Worm (Caenorhabditis elegans): ENCODE measurements around the gene srw-101.

srw-101 gene

DNA sequence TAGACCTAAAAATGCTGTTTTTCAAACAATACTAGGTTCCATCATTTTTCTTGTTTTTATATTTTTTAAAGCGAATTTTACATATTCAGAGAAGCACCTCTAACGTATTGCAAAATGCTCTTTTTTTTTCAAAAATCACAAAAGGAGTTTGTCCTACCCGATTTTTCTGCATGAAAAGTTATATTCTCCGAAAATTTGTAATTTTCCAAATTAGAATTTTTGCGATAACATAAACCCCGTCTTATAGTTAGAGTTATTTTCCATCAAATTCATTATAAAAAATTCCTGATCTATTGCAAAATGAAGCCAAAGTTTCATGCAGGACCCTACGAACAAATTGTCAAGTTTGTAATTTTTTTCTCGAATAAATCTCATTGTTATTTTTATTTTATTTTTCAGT, 13.6 kb upstream of the srw-101 start, which contains the start of gene srw-99:
srw-99 (plus strand) TSS at position 301 of the 400 bp plus-strand sequence.
- TF ChIP-seq cog-1 (tag; optimal IDR thresholded peaks at IDR 0.05) (no peak), ref-1 (GFP tag; conservative IDR thresholded peaks at IDR 0.05) (no peak), ztf-29 (GFP tag; IDR thresholded peaks at IDR 0.05) (no peak), ztf-23 (GFP tag; IDR thresholded peaks at IDR 0.05) (no peak), T22C8.4 (GFP tag; IDR thresholded peaks at IDR 0.05) (no peak), tab-1 (GFP tag; IDR thresholded peaks at IDR 0.05) (no peak)

DNA sequence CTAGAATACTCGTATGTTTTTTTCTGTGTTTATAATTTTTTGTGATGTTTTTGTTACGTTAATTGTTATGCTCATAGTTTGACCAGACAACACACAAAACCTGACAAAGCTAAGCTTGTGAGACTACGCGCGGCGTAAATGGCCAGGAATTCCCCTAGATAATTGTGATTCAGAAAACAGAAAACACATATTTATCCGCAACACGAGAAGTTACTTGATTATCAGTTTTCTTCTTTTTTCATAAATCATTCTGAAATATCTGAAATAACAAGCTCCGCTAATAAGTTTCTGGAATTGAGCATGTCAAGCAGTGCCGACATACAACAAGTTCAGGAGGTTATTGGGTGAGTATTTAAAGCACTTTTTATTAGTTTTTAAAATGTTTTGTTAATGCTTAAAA, 11.2 kb upstream of the srw-101 start, which contains the start of gene srw-100:
srw-100 (plus strand) TSS at position 301 of the 400 bp plus-strand sequence.
- TF ChIP-seq med-1 (GFP tag; optimal IDR thresholded peaks at IDR 0.05; ENCODE audit: insufficient read depth) (no peak), ref-1 (GFP tag; conservative IDR thresholded peaks at IDR 0.05) (no peak), cog-1 (tag; optimal IDR thresholded peaks at IDR 0.05) (no peak), ztf-29 (GFP tag; IDR thresholded peaks at IDR 0.05) (no peak), ztf-23 (GFP tag; IDR thresholded peaks at IDR 0.05) (no peak), klf-2 (GFP tag; conservative IDR thresholded peaks at IDR 0.05) (no peak), tab-1 (GFP tag; IDR thresholded peaks at IDR 0.05) (no peak), T22C8.4 (GFP tag; IDR thresholded peaks at IDR 0.05) (no peak), flt-1 (GFP tag; IDR thresholded peaks at IDR 0.05) (no peak)

DNA sequence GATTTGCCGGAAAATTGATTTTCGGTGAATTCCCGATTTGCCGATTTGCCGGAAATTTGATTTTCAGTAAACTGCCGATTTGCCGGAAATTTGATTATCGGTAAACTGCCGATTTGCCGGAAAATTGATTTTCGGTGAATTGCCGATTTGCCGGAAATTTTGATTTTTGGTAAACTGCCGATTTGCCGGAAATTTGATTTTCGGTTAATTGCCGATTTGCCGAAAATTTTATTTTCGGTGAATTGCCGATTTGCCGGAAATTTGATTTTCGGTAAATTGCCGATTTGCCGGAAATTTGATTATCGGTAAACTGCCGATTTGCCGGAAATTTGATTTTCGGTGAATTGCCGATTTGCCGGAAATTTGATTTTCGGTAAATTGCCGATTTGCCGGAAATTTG, 9.6 kb upstream of the srw-101 start:
- peak; percentile 37; the same call in 1 of the 2 replicates for TF ChIP-seq ztf-23 (GFP tag; IDR thresholded peaks at IDR 0.05)

DNA sequence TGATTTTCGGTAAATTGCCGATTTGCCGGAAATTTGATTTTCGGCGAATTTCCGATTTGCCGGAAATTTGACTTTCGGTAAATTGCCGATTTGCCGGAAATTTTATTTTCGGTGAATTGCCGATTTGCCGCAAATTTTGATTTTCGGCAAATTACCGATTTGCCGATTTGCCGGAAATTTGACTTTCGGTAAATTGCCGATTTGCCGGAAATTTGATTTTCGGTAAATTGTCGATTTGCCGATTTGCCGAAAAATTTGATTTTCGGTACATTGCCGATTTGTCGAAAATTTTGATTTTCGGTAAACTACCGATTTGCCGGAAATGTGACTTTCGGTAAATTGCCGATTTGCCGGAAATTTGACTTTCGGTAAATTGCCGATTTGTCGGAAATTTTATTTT, 8.3 kb upstream of the srw-101 start:
- peak; percentile 47; the same call in 1 of the 2 replicates for TF ChIP-seq ref-1 (GFP tag; conservative IDR thresholded peaks at IDR 0.05)
- TF ChIP-seq tab-1 (GFP tag; IDR thresholded peaks at IDR 0.05), result peak; percentile 81
- TF ChIP-seq T22C8.4 (GFP tag; IDR thresholded peaks at IDR 0.05), result peak; percentile 29; the same call in 1 of the 2 replicates
- TF ChIP-seq ztf-23 (GFP tag; IDR thresholded peaks at IDR 0.05), result peak; percentile 84
- peak; percentile 57 for TF ChIP-seq flt-1 (GFP tag; IDR thresholded peaks at IDR 0.05)
- peak; percentile 86 for TF ChIP-seq klf-2 (GFP tag; conservative IDR thresholded peaks at IDR 0.05)

DNA sequence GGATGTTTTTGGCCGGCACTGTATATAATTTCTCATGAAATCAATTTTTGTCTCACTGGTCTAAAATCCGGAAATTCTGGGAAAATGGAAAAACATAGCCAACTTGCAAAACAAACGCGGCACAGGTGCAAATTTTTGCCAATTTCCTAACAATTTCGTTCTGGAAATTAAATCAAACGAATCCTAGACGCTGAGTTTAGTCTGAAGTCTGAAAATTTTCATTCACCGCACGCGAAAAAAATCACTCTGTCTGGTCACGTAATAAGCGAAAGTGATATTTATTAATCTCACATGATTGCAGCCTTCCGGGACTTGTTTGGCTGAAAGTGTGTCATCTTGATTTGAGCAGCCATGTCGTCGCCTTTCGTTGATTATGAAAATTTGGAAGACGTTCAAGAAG, 5.2 kb upstream of the srw-101 start, which contains the start of gene srw-103:
srw-103 (plus strand) TSS at position 301 of the 400 bp plus-strand sequence.
- TF ChIP-seq flt-1 (GFP tag; IDR thresholded peaks at IDR 0.05) (no peak), cog-1 (tag; optimal IDR thresholded peaks at IDR 0.05) (no peak), T22C8.4 (GFP tag; IDR thresholded peaks at IDR 0.05) (no peak), med-1 (GFP tag; optimal IDR thresholded peaks at IDR 0.05; ENCODE audit: insufficient read depth) (no peak), ztf-23 (GFP tag; IDR thresholded peaks at IDR 0.05) (no peak)

DNA sequence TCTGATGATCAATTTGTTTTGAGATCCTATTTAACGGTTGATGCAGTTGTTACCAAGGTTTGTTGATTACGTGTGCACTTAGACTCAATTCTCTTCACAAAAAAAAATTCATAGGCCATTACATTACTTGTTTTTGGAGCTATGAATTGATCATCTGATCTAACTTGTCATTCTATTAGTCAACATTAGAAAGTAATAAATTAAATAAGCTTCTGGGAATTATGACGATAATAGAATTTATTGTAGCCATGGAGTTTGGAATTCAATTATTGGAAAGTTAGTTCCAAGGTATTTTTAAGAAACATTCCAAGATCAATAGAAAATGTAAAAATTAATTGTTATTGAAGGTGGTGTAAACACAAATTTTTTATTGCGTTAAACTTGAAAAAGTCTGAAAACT, 3.8 kb upstream of the srw-101 start:
- no peak for TF ChIP-seq cog-1 (tag; optimal IDR thresholded peaks at IDR 0.05)
- TF ChIP-seq ref-1 (GFP tag; conservative IDR thresholded peaks at IDR 0.05), result no peak
- TF ChIP-seq klf-2 (GFP tag; conservative IDR thresholded peaks at IDR 0.05), result no peak
- TF ChIP-seq tab-1 (GFP tag; IDR thresholded peaks at IDR 0.05), result no peak
- TF ChIP-seq flt-1 (GFP tag; IDR thresholded peaks at IDR 0.05), result no peak
- no peak for TF ChIP-seq med-1 (GFP tag; optimal IDR thresholded peaks at IDR 0.05; ENCODE audit: insufficient read depth)
- no peak for TF ChIP-seq ztf-29 (GFP tag; IDR thresholded peaks at IDR 0.05)
- TF ChIP-seq ztf-23 (GFP tag; IDR thresholded peaks at IDR 0.05), result no peak
- TF ChIP-seq T22C8.4 (GFP tag; IDR thresholded peaks at IDR 0.05), result no peak

DNA sequence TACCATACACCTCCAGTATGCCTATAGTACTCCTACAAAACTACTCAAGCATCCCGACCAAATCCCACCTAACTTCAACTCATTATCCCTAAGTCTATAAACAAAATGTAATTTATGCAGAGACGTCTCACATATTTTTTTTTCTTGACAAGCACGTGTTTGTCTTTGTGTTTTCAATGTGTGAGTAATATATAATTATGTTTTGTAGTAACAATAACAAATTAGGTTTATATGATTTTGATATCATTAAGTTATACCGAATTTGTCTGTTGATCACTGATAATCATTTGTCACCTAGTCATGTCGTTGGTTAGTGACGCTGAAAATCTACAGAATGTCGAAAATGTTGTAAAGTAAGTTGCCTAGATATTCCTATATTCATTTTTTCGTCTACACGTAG, 2.1 kb upstream of the srw-101 start, which contains the start of gene srw-102:
srw-102 (plus strand) TSS at position 301 of the 400 bp plus-strand sequence.
- TF ChIP-seq ztf-23 (GFP tag; IDR thresholded peaks at IDR 0.05) (no peak), cog-1 (tag; optimal IDR thresholded peaks at IDR 0.05) (no peak), ztf-29 (GFP tag; IDR thresholded peaks at IDR 0.05) (no peak), flt-1 (GFP tag; IDR thresholded peaks at IDR 0.05) (no peak), ref-1 (GFP tag; conservative IDR thresholded peaks at IDR 0.05) (no peak), klf-2 (GFP tag; conservative IDR thresholded peaks at IDR 0.05) (no peak), tab-1 (GFP tag; IDR thresholded peaks at IDR 0.05) (no peak), T22C8.4 (GFP tag; IDR thresholded peaks at IDR 0.05) (no peak), med-1 (GFP tag; optimal IDR thresholded peaks at IDR 0.05; ENCODE audit: insufficient read depth) (no peak)

DNA sequence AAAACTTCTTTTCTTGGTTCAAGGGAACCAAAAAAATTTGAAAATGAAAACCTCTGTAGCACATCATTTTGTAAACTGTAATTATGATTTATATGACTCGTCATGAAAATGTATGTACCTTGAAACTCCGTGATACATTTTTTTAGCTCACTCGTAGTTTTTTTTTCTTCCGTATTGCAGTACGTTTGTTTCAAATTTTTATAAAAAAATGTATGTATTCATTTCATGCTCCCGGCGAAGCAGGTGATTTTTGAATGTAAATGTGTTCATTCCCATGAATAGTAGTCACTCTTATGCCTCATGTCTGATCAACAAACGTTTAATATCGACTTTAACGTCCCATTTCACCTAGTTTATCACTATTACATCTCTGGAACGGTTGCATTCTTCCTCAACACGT, 3.3 kb downstream of the srw-101 start, which contains the start of gene sri-27:
sri-27 (plus strand) TSS at position 301 of the 400 bp plus-strand sequence.
- TF ChIP-seq T22C8.4 (GFP tag; IDR thresholded peaks at IDR 0.05) (no peak), tab-1 (GFP tag; IDR thresholded peaks at IDR 0.05) (no peak), cog-1 (tag; optimal IDR thresholded peaks at IDR 0.05) (no peak), ztf-29 (GFP tag; IDR thresholded peaks at IDR 0.05) (no peak), ref-1 (GFP tag; conservative IDR thresholded peaks at IDR 0.05) (no peak), ztf-23 (GFP tag; IDR thresholded peaks at IDR 0.05) (no peak), med-1 (GFP tag; optimal IDR thresholded peaks at IDR 0.05; ENCODE audit: insufficient read depth) (no peak)

DNA sequence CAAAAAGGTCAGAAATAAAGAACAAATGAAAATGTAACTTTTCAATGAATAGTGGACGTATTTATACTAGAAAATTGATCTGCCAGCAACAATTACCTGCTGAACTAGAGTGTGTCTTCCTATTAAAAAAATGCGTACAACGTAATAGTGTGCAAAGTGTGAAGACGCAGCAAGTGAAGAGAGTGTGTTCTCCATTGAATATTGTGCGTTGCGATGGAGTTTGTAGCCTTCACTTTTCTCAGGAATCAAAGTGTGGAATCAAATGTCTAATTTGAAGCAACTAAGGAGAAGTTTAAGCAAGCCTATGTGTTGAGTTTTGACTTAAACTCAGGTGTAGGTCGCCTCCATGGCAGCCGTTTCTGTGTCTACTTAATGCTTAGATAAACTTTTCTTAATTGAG, 9.9 kb downstream of the srw-101 start, which contains the start of gene gst-21:
gst-21 (minus strand) TSS at position 101 of the 400 bp plus-strand sequence.
- TF ChIP-seq med-1 (GFP tag; optimal IDR thresholded peaks at IDR 0.05; ENCODE audit: insufficient read depth), result no peak
- no peak for TF ChIP-seq ztf-23 (GFP tag; IDR thresholded peaks at IDR 0.05)
- TF ChIP-seq ztf-29 (GFP tag; IDR thresholded peaks at IDR 0.05), result no peak
- no peak for TF ChIP-seq ref-1 (GFP tag; conservative IDR thresholded peaks at IDR 0.05)
- no peak for TF ChIP-seq klf-2 (GFP tag; conservative IDR thresholded peaks at IDR 0.05)
- TF ChIP-seq flt-1 (GFP tag; IDR thresholded peaks at IDR 0.05), result no peak
- TF ChIP-seq tab-1 (GFP tag; IDR thresholded peaks at IDR 0.05), result no peak
- TF ChIP-seq T22C8.4 (GFP tag; IDR thresholded peaks at IDR 0.05), result no peak
- TF ChIP-seq cog-1 (tag; optimal IDR thresholded peaks at IDR 0.05), result no peak

DNA sequence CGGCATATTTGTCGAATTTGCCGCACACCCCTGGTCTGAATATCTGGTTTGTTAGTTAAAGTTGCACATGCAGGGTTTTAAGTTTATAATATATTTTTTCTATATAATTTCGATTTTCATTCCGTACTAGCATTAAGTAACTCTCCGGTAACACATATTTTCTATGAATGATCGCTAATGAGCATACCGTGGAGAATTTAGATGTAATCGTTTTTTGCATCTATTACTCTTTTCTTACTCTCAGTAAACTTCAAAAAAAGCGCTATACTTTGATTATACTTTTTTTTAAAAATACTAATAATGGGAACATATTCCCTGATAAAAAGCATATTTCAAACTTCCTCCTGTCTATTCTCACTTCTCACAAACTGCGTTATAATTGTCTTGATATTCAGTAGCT, 12.5 kb downstream of the srw-101 start, which contains the start of gene str-160:
str-160 (plus strand) TSS at position 301 of the 400 bp plus-strand sequence.
- no peak for TF ChIP-seq T22C8.4 (GFP tag; IDR thresholded peaks at IDR 0.05)
- TF ChIP-seq med-1 (GFP tag; optimal IDR thresholded peaks at IDR 0.05; ENCODE audit: insufficient read depth), result no peak
- no peak for TF ChIP-seq ref-1 (GFP tag; conservative IDR thresholded peaks at IDR 0.05)
- TF ChIP-seq ztf-23 (GFP tag; IDR thresholded peaks at IDR 0.05), result no peak
- TF ChIP-seq klf-2 (GFP tag; conservative IDR thresholded peaks at IDR 0.05), result no peak
- no peak for TF ChIP-seq ztf-29 (GFP tag; IDR thresholded peaks at IDR 0.05)
- TF ChIP-seq flt-1 (GFP tag; IDR thresholded peaks at IDR 0.05), result no peak
- no peak for TF ChIP-seq cog-1 (tag; optimal IDR thresholded peaks at IDR 0.05)
- no peak for TF ChIP-seq tab-1 (GFP tag; IDR thresholded peaks at IDR 0.05)

Measured in whole organism, midembryonic.